Fruit fly (Drosophila melanogaster): Measurements from ENCODE around the gene Rab11.
A peak's percentile ranks its signal among the peaks of the same experiment; 100 is the strongest.

The Rab11 gene

DNA sequence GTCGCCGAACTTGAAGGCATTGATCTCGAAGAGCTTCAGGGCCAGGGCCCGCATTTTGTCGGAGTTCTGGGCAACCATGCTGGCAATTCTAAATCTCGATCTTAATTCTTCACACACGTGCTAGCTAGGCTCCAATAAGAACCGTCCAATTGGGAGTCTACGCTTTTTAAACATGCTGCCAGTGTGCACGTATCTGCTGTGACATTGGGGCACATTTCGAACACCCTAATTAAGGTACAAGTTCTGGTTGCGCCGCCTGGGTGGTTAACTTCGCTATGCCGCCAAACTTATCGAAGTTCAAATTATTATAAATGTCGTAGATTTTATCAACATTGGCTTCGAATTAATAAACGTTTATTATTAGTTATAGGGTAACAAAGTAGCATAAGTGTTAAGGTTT is 38.1 kb upstream of the Rab11 start, which contains the start of gene r-l:
r-l (minus strand) TSS at position 179 of the 400 bp plus-strand sequence.
- TF ChIP-seq Rel (GFP tag; optimal IDR thresholded peaks at IDR 0.05): no peak
- peak; percentile 53 for TF ChIP-seq Rel (tag; optimal IDR thresholded peaks at IDR 0.05)
- TF ChIP-seq Myc (optimal IDR thresholded peaks at IDR 0.05): peak; percentile 19
- TF ChIP-seq CrebA (GFP tag; optimal IDR thresholded peaks at IDR 0.05; ENCODE audit: borderline replicate concordance): no peak

DNA sequence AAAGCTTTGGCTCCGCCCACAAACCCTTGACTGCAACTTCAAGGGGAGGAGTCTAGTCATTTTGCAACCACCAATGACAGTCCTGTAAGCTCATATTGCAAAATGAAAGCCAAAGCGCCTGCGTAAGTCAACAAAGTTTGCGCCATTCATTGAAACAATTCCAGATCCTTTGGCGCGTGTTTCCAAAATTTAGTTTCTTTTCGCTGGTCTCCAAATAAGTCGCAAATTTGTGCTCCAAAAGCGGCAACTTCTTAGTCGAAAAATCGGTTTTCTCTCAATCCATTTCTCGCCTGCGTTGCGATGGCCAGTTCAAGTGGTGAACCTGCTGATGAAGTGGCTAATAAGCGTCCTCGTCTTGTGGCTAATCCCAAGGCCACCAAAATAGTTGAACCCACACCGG is 37.5 kb upstream of the Rab11 start, which contains the start of gene dmrt93B:
dmrt93B (plus strand) TSS at position 301 of the 400 bp plus-strand sequence.
- TF ChIP-seq h (GFP tag; optimal IDR thresholded peaks at IDR 0.05) (no peak), foxo (GFP tag; optimal IDR thresholded peaks at IDR 0.05) (no peak), Hr83 (GFP tag; optimal IDR thresholded peaks at IDR 0.05; ENCODE audit: poor library complexity, severe bottlenecking) (no peak), Hnf4 (GFP tag; optimal IDR thresholded peaks at IDR 0.05) (no peak), dmrt93B (GFP tag; optimal IDR thresholded peaks at IDR 0.05) (no peak), Dfd (GFP tag; optimal IDR thresholded peaks at IDR 0.05) (no peak), tai (GFP tag; optimal IDR thresholded peaks at IDR 0.05) (no peak), Myc (optimal IDR thresholded peaks at IDR 0.05) (no peak), CG9705 (GFP tag; optimal IDR thresholded peaks at IDR 0.05) (no peak), Vsx2 (GFP tag; optimal IDR thresholded peaks at IDR 0.05; ENCODE audit: partially characterized antibody) (no peak), usp (GFP tag; optimal IDR thresholded peaks at IDR 0.05) (no peak), lola (GFP tag; optimal IDR thresholded peaks at IDR 0.05) (no peak), OdsH (GFP tag; optimal IDR thresholded peaks at IDR 0.05) (no peak), psq (GFP tag; optimal IDR thresholded peaks at IDR 0.05) (no peak), ey (GFP tag; optimal IDR thresholded peaks at IDR 0.05) (no peak), CG32264 (GFP tag; optimal IDR thresholded peaks at IDR 0.05) (no peak), woc (GFP tag; optimal IDR thresholded peaks at IDR 0.05) (no peak)

DNA sequence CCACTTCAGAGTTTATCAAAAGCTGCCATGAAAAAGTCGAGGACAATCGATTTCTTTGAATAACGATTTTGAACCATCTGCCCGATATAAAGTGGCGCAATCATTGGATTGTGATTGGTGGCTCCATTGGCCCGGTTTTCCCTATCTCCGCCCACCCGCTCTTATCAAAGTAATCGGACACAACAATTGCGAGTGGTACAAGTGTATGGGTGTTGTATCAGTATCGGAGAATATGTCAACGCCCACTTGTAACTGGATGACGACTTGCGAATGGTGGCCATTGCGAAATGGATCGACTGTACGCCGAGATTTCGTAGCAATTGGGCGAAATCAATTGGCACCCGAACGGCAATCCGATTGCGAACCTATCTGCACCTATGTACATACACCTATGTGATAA is 33.6 kb upstream of the Rab11 start:
- TF ChIP-seq dl (GFP tag; optimal IDR thresholded peaks at IDR 0.05; ENCODE audit: insufficient read depth in 1 of 2, partially characterized antibody in 2 of 2): peak in 1 of 2 experiments; percentile 9
- no peak for TF ChIP-seq pan (optimal IDR thresholded peaks at IDR 0.05)

DNA sequence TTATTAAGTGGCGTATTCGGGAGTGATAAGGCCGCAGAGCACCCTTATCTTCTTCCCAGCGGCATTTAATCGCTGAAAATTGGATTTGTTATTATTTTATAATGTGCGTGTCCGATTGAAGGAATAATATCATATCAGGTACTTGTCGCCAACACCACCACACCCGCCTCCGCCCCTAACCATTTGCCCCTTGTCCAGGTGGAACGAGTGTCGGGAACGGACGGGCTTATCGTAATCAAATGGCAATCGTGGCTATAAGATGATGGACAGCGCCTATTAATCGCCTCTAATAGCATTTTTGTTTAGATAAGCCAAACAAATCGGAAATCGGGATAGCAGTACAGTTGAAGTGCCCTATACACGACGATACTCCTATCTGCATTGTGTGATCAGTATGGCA is 33.0 kb upstream of the Rab11 start:
- TF ChIP-seq h (GFP tag; optimal IDR thresholded peaks at IDR 0.05) (peak; percentile 34), Jra (GFP tag; optimal IDR thresholded peaks at IDR 0.05) (no peak), br (GFP tag; optimal IDR thresholded peaks at IDR 0.05) (peak; percentile 17)

DNA sequence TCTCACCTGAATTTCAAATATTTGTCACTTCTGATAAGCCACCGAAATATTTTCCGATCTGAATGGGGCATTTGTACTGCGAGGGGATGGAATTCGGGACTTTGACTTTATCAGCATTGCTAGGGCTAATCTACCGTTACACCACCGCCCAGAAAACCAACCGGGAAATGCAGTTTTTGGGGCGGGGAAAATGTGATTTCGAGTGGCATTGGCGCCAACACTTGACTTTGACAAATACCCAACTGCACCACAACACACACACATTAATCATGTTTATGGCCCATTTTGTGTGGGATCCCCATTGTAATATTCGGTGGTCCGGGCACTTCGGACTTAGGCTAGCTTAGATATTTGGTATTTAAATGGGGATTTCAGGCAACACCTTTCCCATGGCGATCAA is 32.2 kb upstream of the Rab11 start:
- TF ChIP-seq br (GFP tag; optimal IDR thresholded peaks at IDR 0.05) (no peak), fru (GFP tag; optimal IDR thresholded peaks at IDR 0.05) (no peak), CG9705 (GFP tag; optimal IDR thresholded peaks at IDR 0.05) (no peak), sage (GFP tag; optimal IDR thresholded peaks at IDR 0.05) (no peak), Dif (GFP tag; optimal IDR thresholded peaks at IDR 0.05; ENCODE audit: partially characterized antibody) (no peak), Myc (optimal IDR thresholded peaks at IDR 0.05) (no peak), Mio (GFP tag; optimal IDR thresholded peaks at IDR 0.05) (no peak), Hr83 (GFP tag; optimal IDR thresholded peaks at IDR 0.05; ENCODE audit: poor library complexity, severe bottlenecking) (no peak), Hnf4 (GFP tag; optimal IDR thresholded peaks at IDR 0.05) (no peak), Jra (GFP tag; optimal IDR thresholded peaks at IDR 0.05) (no peak), Dfd (GFP tag; optimal IDR thresholded peaks at IDR 0.05) (no peak), brk (GFP tag; optimal IDR thresholded peaks at IDR 0.05) (no peak), rgr (GFP tag; optimal IDR thresholded peaks at IDR 0.05) (no peak), CrebA (GFP tag; optimal IDR thresholded peaks at IDR 0.05; ENCODE audit: borderline replicate concordance) (no peak), N (GFP tag; optimal IDR thresholded peaks at IDR 0.05) (no peak), psq (GFP tag; optimal IDR thresholded peaks at IDR 0.05) (no peak), sv (GFP tag; optimal IDR thresholded peaks at IDR 0.05) (no peak)
